Fruit fly (Drosophila melanogaster): Measurements from ENCODE around the gene Osi3.

Gene Osi3

DNA sequence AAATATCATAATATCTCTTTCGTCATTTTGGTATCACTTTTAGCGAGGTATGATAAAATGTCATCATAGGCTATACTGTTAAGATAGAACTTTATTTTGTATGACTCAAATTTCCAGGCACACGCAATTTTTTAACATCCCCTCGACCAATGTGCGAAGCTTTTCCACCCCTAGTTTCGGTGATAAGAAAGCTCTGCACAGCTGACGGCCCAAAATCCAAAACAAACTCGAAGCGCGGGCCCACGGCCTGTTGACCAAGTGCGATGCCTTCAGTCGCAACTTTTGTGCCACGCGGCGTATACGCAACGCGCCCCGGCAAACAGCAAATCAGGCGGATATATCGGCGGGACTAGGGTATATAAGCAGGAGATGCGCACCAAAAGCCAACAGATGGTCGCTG, 28.6 kb upstream of the Osi3 start, which contains the start of gene NPFR (continued):
- TF ChIP-seq ttk (GFP tag; IDR thresholded peaks at IDR 0.05) = 0 out of 2 replicates have a peak, but pooled peaks have one; percentile 21
- peak in 1 of 2 experiments; percentile 47 for TF ChIP-seq crp (GFP tag; optimal IDR thresholded peaks at IDR 0.05)
- TF ChIP-seq CG13894 (tag; optimal IDR thresholded peaks at IDR 0.05) = peak; percentile 36
- TF ChIP-seq CG14710 (tag; optimal IDR thresholded peaks at IDR 0.05) = no peak
- TF ChIP-seq lmd (GFP tag; IDR thresholded peaks at IDR 0.05) = no peak
- TF ChIP-seq Chrac-16 (GFP tag; optimal IDR thresholded peaks at IDR 0.05) = no peak
- TF ChIP-seq MBD-R2 (GFP tag; IDR thresholded peaks at IDR 0.05) = no peak
- no peak for TF ChIP-seq CG18262 (tag; optimal IDR thresholded peaks at IDR 0.05)
- no peak for TF ChIP-seq CG30431 (GFP tag; optimal IDR thresholded peaks at IDR 0.05)
- TF ChIP-seq Nf-YC (tag; optimal IDR thresholded peaks at IDR 0.05) = no peak
- no peak for TF ChIP-seq Neu2 (GFP tag; optimal IDR thresholded peaks at IDR 0.05; ENCODE audit: borderline replicate concordance)
- no peak for TF ChIP-seq en (GFP tag; optimal IDR thresholded peaks at IDR 0.05)
- TF ChIP-seq odd (GFP tag; optimal IDR thresholded peaks at IDR 0.05) = no peak
- TF ChIP-seq sd (tag; optimal IDR thresholded peaks at IDR 0.05) = no peak
- TF ChIP-seq dati (GFP tag; IDR thresholded peaks at IDR 0.05) = no peak
- no peak for TF ChIP-seq CG3995 (GFP tag; optimal IDR thresholded peaks at IDR 0.05)
- TF ChIP-seq gro (GFP tag; optimal IDR thresholded peaks at IDR 0.05) = no peak
- TF ChIP-seq toy (GFP tag; IDR thresholded peaks at IDR 0.05) = no peak
- no peak for TF ChIP-seq CG3163 (GFP tag; optimal IDR thresholded peaks at IDR 0.05)
- TF ChIP-seq TFAM (GFP tag; optimal IDR thresholded peaks at IDR 0.05) = no peak
- TF ChIP-seq eve (GFP tag; optimal IDR thresholded peaks at IDR 0.05) = no peak
- peak; percentile 16 for TF ChIP-seq Jarid2 (GFP tag; optimal IDR thresholded peaks at IDR 0.05)
- TF ChIP-seq D (optimal IDR thresholded peaks at IDR 0.05) = no peak
- no peak for TF ChIP-seq D (GFP tag; optimal IDR thresholded peaks at IDR 0.05)
- TF ChIP-seq Mad (GFP tag; optimal IDR thresholded peaks at IDR 0.05) = no peak
- TF ChIP-seq CG15514 (GFP tag; optimal IDR thresholded peaks at IDR 0.05) = peak; percentile 4
- TF ChIP-seq Oli (tag; optimal IDR thresholded peaks at IDR 0.05) = no peak
- 0 out of 2 replicates have a peak, but pooled peaks have one; percentile 30 for TF ChIP-seq CG7372 (GFP tag; IDR thresholded peaks at IDR 0.05)
- no peak for TF ChIP-seq CG7839 (tag; optimal IDR thresholded peaks at IDR 0.05)

DNA sequence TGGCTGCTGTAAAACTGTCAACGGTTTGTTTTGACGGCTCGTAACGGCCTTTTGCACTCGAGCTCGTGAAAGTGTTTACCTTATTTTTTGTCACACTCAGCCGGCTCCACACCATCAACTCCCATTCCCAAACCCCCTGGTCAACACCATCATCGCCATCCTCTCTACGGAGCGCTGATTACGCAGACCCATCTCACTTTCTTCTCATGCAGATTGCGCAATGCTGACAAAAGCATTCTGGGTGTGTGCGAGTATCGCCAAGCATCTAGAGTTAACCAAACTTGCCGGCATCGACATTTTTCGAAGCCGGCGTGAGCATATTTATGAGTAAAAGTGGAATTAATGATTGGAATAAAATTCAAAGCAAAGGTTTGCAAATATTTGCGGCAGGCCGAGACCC, 19.2 kb upstream of the Osi3 start:
- TF ChIP-seq Ets65A (GFP tag) = peak; percentile 64
- TF ChIP-seq Hand (GFP tag; optimal IDR thresholded peaks at IDR 0.05) = no peak
- peak; percentile 51 for TF ChIP-seq Blimp-1 (GFP tag; optimal IDR thresholded peaks at IDR 0.05)
- TF ChIP-seq Pdp1 (GFP tag; optimal IDR thresholded peaks at IDR 0.05) = peak in 1 of 2 experiments; percentile 49

DNA sequence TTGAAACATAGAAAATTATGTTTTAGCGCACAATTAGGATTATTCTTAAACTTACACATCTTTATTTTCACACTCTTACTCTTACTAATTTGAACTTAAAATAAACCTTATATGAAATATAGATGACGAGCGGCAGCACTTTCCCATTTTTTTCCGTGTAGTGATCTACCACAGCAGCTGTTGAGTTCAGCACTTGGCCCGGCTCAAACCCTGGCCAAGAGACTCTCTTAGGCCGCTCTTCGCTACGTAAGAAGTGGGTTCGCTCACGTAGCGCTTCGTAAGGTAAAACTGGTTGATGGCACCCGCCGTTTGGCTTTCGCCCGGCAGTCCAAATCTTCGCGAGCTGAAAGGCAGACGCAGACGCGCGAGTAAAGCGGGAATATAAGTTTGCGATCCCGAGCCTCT, 17.1 kb upstream of the Osi3 start, which contains the start of gene Osi24:
TSS of gene Osi24 (plus strand) at position 324 of the 405 bp plus-strand sequence.
- no peak for TF ChIP-seq abd-A (tag; optimal IDR thresholded peaks at IDR 0.05)
- no peak for TF ChIP-seq salm (tag; optimal IDR thresholded peaks at IDR 0.05)
- no peak for TF ChIP-seq CG8359 (GFP tag; optimal IDR thresholded peaks at IDR 0.05; ENCODE audit: borderline replicate concordance)
- TF ChIP-seq sd (tag; optimal IDR thresholded peaks at IDR 0.05) = no peak
- TF ChIP-seq CG3407 (GFP tag; optimal IDR thresholded peaks at IDR 0.05) = peak; percentile 33
- peak; percentile 94 for TF ChIP-seq sens (GFP tag)
- no peak for TF ChIP-seq toy (GFP tag; IDR thresholded peaks at IDR 0.05)
- no peak for TF ChIP-seq CG4328 (GFP tag; optimal IDR thresholded peaks at IDR 0.05)
- no peak for TF ChIP-seq Bteb2 (GFP tag; optimal IDR thresholded peaks at IDR 0.05)
- TF ChIP-seq CG6813 (GFP tag; optimal IDR thresholded peaks at IDR 0.05) = peak; percentile 18
- TF ChIP-seq pzg (GFP tag; optimal IDR thresholded peaks at IDR 0.05) = no peak
- TF ChIP-seq CG4360 (GFP tag; IDR thresholded peaks at IDR 0.05) = no peak
- no peak for TF ChIP-seq CG12391 (tag; optimal IDR thresholded peaks at IDR 0.05)
- peak; percentile 44 for TF ChIP-seq mam (GFP tag; optimal IDR thresholded peaks at IDR 0.05)
- TF ChIP-seq CG5180 (GFP tag; optimal IDR thresholded peaks at IDR 0.05) = peak; percentile 24
- peak; percentile 46 for TF ChIP-seq CG7556 (GFP tag; optimal IDR thresholded peaks at IDR 0.05)
- TF ChIP-seq CG31224 (GFP tag; IDR thresholded peaks at IDR 0.05) = 0 out of 2 replicates have a peak, but pooled peaks have one; percentile 29
- no peak for TF ChIP-seq Fer1 (GFP tag; optimal IDR thresholded peaks at IDR 0.05)
- TF ChIP-seq pnt (GFP tag; optimal IDR thresholded peaks at IDR 0.05) = peak; percentile 53

Measured in whole organism, embryonic.